Fruit fly (Drosophila melanogaster) S2 (cell line): ENCODE results near the gene CG17261.

Source experiments
- CG8478 ChIP-seq: fragments of >200 bp; optimal IDR thresholded peaks from 2 replicates; lab custom pipeline; 2018
- CTCF ChIP-seq, 2 experiments: fragments of >200 bp; optimal IDR thresholded peaks; 2 replicates each; lab custom pipeline; 2018

- TF ChIP-seq CTCF (optimal IDR thresholded peaks at IDR 0.05; lab: Kevin White, UChicago) (peak in 1 of 2 experiments; percentile 2), CG8478 (lab: Kevin White, UChicago) (no peak)
Measured at dm6 chr2L:2992664-2993174, 49.6 kb upstream of the CG17261 start, which contains the start of the genes okr and CG3558.
